Fruit fly (Drosophila melanogaster): ENCODE measurements around the gene CG9747.
A peak's percentile ranks its signal among the peaks of the same experiment; 100 is the strongest.

The CG9747 gene

DNA sequence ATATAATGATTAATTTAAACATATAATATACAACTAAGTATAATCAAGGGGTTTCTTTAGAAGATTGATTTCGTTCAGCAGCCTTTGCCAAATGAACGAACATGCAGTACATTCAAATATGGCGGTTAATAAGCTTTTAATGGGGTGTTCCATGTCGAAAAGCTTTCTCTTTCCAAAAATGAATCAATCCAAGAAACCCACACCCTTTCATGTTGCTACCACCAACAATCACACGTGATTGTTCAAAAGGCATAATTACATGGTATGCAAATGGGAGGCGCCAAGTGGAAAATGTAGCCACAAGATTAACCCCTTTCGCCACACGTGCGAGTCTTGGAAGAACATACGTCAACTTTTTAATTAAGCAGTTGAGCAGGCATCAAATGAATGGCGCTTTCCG lies 14.9 kb upstream of the CG9747 start:
- TF ChIP-seq CG32006 (GFP tag; optimal IDR thresholded peaks at IDR 0.05) (no peak), CG8632 (GFP tag; optimal IDR thresholded peaks at IDR 0.05) (no peak), eg (GFP tag; IDR thresholded peaks at IDR 0.05) (0 out of 3 replicates have a peak, but pooled peaks have one; percentile 10), dac (GFP tag; optimal IDR thresholded peaks at IDR 0.05) (no peak), Sox15 (GFP tag; optimal IDR thresholded peaks at IDR 0.05) (no peak), esn (GFP tag; optimal IDR thresholded peaks at IDR 0.05) (peak; percentile 1), Hr39 (GFP tag; optimal IDR thresholded peaks at IDR 0.05) (no peak), CG6163 (GFP tag; IDR thresholded peaks at IDR 0.05) (no peak), CG11294 (GFP tag; IDR thresholded peaks at IDR 0.05) (no peak), CG10631 (GFP tag; optimal IDR thresholded peaks at IDR 0.05) (no peak), CG16779 (tag; optimal IDR thresholded peaks at IDR 0.05) (no peak), OdsH (GFP tag; optimal IDR thresholded peaks at IDR 0.05) (no peak), Ets21C (GFP tag; optimal IDR thresholded peaks at IDR 0.05) (no peak), Eip78C (GFP tag) (peak; percentile 4), spab (GFP tag; optimal IDR thresholded peaks at IDR 0.05) (no peak), net (GFP tag; optimal IDR thresholded peaks at IDR 0.05) (no peak), CG8119 (GFP tag; IDR thresholded peaks at IDR 0.05) (no peak), pdm3 (GFP tag; optimal IDR thresholded peaks at IDR 0.05) (no peak), CG8319 (GFP tag; optimal IDR thresholded peaks at IDR 0.05) (no peak), CG6792 (GFP tag; optimal IDR thresholded peaks at IDR 0.05) (no peak), acj6 (GFP tag; optimal IDR thresholded peaks at IDR 0.05) (no peak), fkh (GFP tag; optimal IDR thresholded peaks at IDR 0.05) (no peak), vri (GFP tag; optimal IDR thresholded peaks at IDR 0.05) (no peak)

DNA sequence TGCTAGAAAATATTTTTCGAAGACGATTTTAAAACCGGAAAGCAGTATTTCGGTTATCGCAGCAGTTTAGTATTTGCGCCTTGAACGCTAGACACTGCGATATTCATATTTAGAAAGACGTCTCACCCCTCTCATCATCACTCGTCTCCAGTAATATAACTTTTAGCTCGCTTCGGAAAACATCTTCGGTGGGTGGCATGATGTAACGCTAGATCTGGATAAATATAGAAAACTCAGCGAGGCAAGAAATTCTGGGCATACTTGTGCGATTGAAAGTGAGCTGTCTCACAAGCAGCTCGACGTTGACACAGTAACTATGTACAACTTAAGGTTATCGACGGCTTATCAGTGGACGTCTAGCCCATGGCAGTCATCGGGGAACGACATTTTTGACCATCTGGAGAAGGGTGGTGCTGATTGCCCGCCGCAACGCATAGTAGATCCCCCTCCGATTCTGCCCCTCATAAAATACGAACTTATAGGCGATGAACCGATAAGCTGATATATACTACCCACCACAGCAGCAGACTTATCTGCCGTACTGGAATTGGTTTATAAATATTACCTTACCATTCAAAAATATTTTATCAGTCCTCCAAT lies 13.1 kb upstream of the CG9747 start:
- TF ChIP-seq Eip78C (GFP tag) (no peak), svp (GFP tag) (peak; percentile 19)

DNA sequence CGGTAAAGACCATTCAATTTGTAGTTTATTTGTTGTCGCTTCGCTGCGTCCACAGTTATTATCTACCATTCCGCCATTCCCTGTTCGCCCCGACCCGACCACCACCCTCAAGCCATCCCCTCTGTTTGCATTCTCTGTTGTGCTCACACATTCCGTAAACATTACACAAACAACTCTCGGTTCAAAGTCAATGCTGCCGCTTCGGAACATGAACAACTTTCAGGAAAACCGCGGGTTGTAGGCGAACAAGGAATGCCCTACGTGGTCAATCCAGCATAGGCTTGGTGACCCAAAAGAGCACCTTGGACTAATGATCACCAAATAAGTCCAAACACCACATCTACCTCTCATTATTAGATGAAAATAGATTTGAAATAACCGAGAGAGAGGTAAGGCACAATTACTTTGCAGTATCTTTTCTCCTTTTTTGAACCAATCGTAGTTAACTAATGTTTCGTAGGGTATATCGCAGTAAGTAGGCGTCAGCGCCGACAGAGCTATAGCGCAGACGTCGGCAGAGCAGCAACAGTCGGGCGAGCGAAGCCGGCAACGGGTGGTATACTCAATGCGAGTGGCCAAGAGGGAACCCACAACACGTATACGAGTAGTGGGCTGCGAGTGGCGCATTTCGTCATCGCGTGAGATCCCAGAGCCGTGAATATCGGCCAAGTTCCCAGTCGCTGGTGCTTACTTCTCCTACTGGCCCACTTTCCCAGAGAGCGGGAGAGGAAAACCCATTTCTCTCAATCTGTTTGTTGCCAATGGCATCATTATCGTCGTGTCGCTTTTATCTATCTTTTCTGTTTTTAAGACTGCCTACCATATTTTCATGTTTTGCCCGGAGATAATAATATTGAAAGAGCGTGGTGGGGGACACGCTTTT lies 12.3 kb upstream of the CG9747 start:
- TF ChIP-seq Eip93F (GFP tag; optimal IDR thresholded peaks at IDR 0.05) (no peak), CG1621 (tag; optimal IDR thresholded peaks at IDR 0.05) (peak; percentile 46), vri (GFP tag; optimal IDR thresholded peaks at IDR 0.05) (peak; percentile 24), Sox15 (GFP tag; optimal IDR thresholded peaks at IDR 0.05) (peak; percentile 65), CG4318 (GFP tag; optimal IDR thresholded peaks at IDR 0.05) (peak; percentile 63), CG7368 (GFP tag; optimal IDR thresholded peaks at IDR 0.05) (peak; percentile 70), CG8119 (GFP tag; IDR thresholded peaks at IDR 0.05) (peak; percentile 77), OdsH (GFP tag; optimal IDR thresholded peaks at IDR 0.05) (peak; percentile 56), CG16779 (tag; optimal IDR thresholded peaks at IDR 0.05) (peak; percentile 67), Eip78C (GFP tag) (peak; percentile 94), Hr4 (GFP tag; optimal IDR thresholded peaks at IDR 0.05) (peak; percentile 78), esn (GFP tag; optimal IDR thresholded peaks at IDR 0.05) (peak; percentile 61), topi (GFP tag; optimal IDR thresholded peaks at IDR 0.05) (peak; percentile 59), cyc (GFP tag; optimal IDR thresholded peaks at IDR 0.05) (peak; percentile 48), CG6792 (GFP tag; optimal IDR thresholded peaks at IDR 0.05) (peak; percentile 70), CG6276 (GFP tag; optimal IDR thresholded peaks at IDR 0.05) (peak; percentile 84), Gug (GFP tag; IDR thresholded peaks at IDR 0.05) (0 out of 2 replicates have a peak, but pooled peaks have one; percentile 32), CG3032 (tag; optimal IDR thresholded peaks at IDR 0.05) (peak; percentile 69), Hr38 (GFP tag; optimal IDR thresholded peaks at IDR 0.05) (no peak), CG32006 (GFP tag; optimal IDR thresholded peaks at IDR 0.05) (peak; percentile 85), CG34406 (GFP tag; optimal IDR thresholded peaks at IDR 0.05) (peak; percentile 58), CG8319 (GFP tag; optimal IDR thresholded peaks at IDR 0.05) (peak; percentile 67), Ets96B (tag; optimal IDR thresholded peaks at IDR 0.05) (peak; percentile 75), Met (GFP tag; optimal IDR thresholded peaks at IDR 0.05) (peak; percentile 65), pdm3 (GFP tag; optimal IDR thresholded peaks at IDR 0.05) (peak; percentile 69), Sox102F (GFP tag; optimal IDR thresholded peaks at IDR 0.05) (no peak), CG31627 (GFP tag; optimal IDR thresholded peaks at IDR 0.05) (peak; percentile 39), CG3919 (GFP tag; optimal IDR thresholded peaks at IDR 0.05) (peak; percentile 74), Ets21C (GFP tag; optimal IDR thresholded peaks at IDR 0.05) (no peak), fd59A (GFP tag; optimal IDR thresholded peaks at IDR 0.05) (peak; percentile 42), CG11762 (GFP tag; optimal IDR thresholded peaks at IDR 0.05; ENCODE audit: insufficient read depth) (peak; percentile 72), Lpt (GFP tag; optimal IDR thresholded peaks at IDR 0.05) (peak; percentile 80), net (GFP tag; optimal IDR thresholded peaks at IDR 0.05) (peak; percentile 69), CG8632 (GFP tag; optimal IDR thresholded peaks at IDR 0.05) (peak; percentile 14), CG10631 (GFP tag; optimal IDR thresholded peaks at IDR 0.05) (peak; percentile 64)
